Fruit fly (Drosophila melanogaster) whole organism, embryonic: ENCODE results near the gene Blm.

ENCODE experiments used
- Abd-B ChIP-seq: fragments of 200-800 bp; sonication (Bioruptor generic); optimal IDR thresholded peaks from 2 replicates; lab custom pipeline; 2018; ENCODE audit warnings: missing biosample characterization, mild to moderate bottlenecking, missing genetic modification characterization, moderate library complexity
- Bteb2 ChIP-seq: fragments of 200-800 bp; sonication (Bioruptor generic); optimal IDR thresholded peaks from 2 replicates; lab custom pipeline; 2016; ENCODE audit warnings: missing biosample characterization, missing genetic modification characterization
- CG1024 ChIP-seq: fragments of 200-800 bp; sonication (Bioruptor generic); IDR thresholded peaks from 2 replicates; pipeline ENCODE4 v1.3.6; 2022; ENCODE audit warnings: missing biosample characterization, missing genetic modification characterization
- CG10267 ChIP-seq: fragments of 200-800 bp; sonication (Bioruptor generic); optimal IDR thresholded peaks from 2 replicates; lab custom pipeline; 2018; ENCODE audit warnings: missing biosample characterization, mild to moderate bottlenecking, missing genetic modification characterization, moderate library complexity
- CG10462 ChIP-seq: fragments of 200-800 bp; sonication (Bioruptor generic); optimal IDR thresholded peaks from 2 replicates; lab custom pipeline; 2016; ENCODE audit warnings: missing biosample characterization, missing genetic modification characterization
- CG11456 ChIP-seq: fragments of 200-800 bp; sonication (Bioruptor generic); IDR thresholded peaks from 3 replicates; pipeline ENCODE4 v1.3.6; 2022; ENCODE audit warnings: missing biosample characterization, missing genetic modification characterization
- CG12155 ChIP-seq: fragments of 200-800 bp; sonication (Bioruptor generic); optimal IDR thresholded peaks from 3 replicates; lab custom pipeline; 2016; ENCODE audit warnings: missing biosample characterization, missing genetic modification characterization
- CG14860 ChIP-seq: fragments of 200-800 bp; sonication (Bioruptor generic); IDR thresholded peaks from 3 replicates; pipeline ENCODE4 v1.3.6; 2022; ENCODE audit warnings: missing biosample characterization, missing genetic modification characterization; ENCODE audit not compliant: partially characterized antibody
- CG1603 ChIP-seq: fragments of 200-800 bp; sonication (Bioruptor generic); optimal IDR thresholded peaks from 2 replicates; lab custom pipeline; 2019; ENCODE audit warnings: missing biosample characterization, mild to moderate bottlenecking, missing genetic modification characterization, moderate library complexity
- CG16863 ChIP-seq: fragments of 200-800 bp; sonication (Bioruptor generic); optimal IDR thresholded peaks from 3 replicates; lab custom pipeline; 2016; ENCODE audit warnings: missing biosample characterization, missing genetic modification characterization
- CG18476 ChIP-seq: fragments of 200-800 bp; sonication (Bioruptor generic); optimal IDR thresholded peaks from 2 replicates; lab custom pipeline; 2016; ENCODE audit warnings: missing biosample characterization, mild to moderate bottlenecking, missing genetic modification characterization
- CG2202 ChIP-seq: fragments of 200-800 bp; sonication (Bioruptor generic); optimal IDR thresholded peaks from 2 replicates; lab custom pipeline; 2018; ENCODE audit warnings: missing biosample characterization, mild to moderate bottlenecking, missing genetic modification characterization
- CG2889 ChIP-seq: fragments of 200-800 bp; sonication (Bioruptor generic); IDR thresholded peaks from 3 replicates; pipeline ENCODE4 v1.3.6; 2022; ENCODE audit warnings: missing biosample characterization, missing genetic modification characterization
- CG4617 ChIP-seq: fragments of 200-800 bp; sonication (Bioruptor generic); optimal IDR thresholded peaks from 3 replicates; lab custom pipeline; 2016; ENCODE audit warnings: missing biosample characterization, missing genetic modification characterization, borderline replicate concordance
- CG6854 ChIP-seq: fragments of 200-800 bp; sonication (Bioruptor generic); optimal IDR thresholded peaks from 3 replicates; lab custom pipeline; 2017; ENCODE audit warnings: missing biosample characterization, mild to moderate bottlenecking, missing genetic modification characterization
- CG7357 ChIP-seq: fragments of 200-800 bp; sonication (Bioruptor generic); IDR thresholded peaks from 3 replicates; pipeline ENCODE4 v1.3.6; 2022; ENCODE audit warnings: missing biosample characterization, missing genetic modification characterization
- CG7963 ChIP-seq: fragments of 200-800 bp; sonication (Bioruptor generic); IDR thresholded peaks from 3 replicates; pipeline ENCODE4 v1.3.6; 2022; ENCODE audit warnings: missing biosample characterization, missing genetic modification characterization; ENCODE audit not compliant: partially characterized antibody
- CG8478 ChIP-seq: fragments of >200 bp; optimal IDR thresholded peaks from 2 replicates; lab custom pipeline; 2018
- CG9437 ChIP-seq: fragments of 200-800 bp; sonication (Bioruptor generic); optimal IDR thresholded peaks from 2 replicates; lab custom pipeline; 2018; ENCODE audit warnings: missing biosample characterization, mild to moderate bottlenecking, missing genetic modification characterization
- Camta ChIP-seq: fragments of 200-800 bp; sonication (Bioruptor generic); optimal IDR thresholded peaks from 2 replicates; lab custom pipeline; 2016; ENCODE audit warnings: missing biosample characterization, missing genetic modification characterization
- Dll ChIP-seq: fragments of 200-800 bp; sonication (Bioruptor generic); IDR thresholded peaks from 4 replicates; pipeline ENCODE4 v1.3.6; 2022; ENCODE audit warnings: missing biosample characterization, missing genetic modification characterization; ENCODE audit not compliant: partially characterized antibody
- Dref ChIP-seq: fragments of 200-800 bp; sonication (Bioruptor generic); IDR thresholded peaks from 2 replicates; pipeline ENCODE4 v1.3.6; 2022; ENCODE audit warnings: missing biosample characterization, missing genetic modification characterization
- E2f2 ChIP-seq: fragments of 200-800 bp; sonication (Bioruptor generic); IDR thresholded peaks from 2 replicates; pipeline ENCODE4 v1.3.6; 2022; ENCODE audit warnings: missing biosample characterization, missing genetic modification characterization
- Fer1 ChIP-seq: fragments of 200-800 bp; sonication (Bioruptor generic); optimal IDR thresholded peaks from 2 replicates; lab custom pipeline; 2017; ENCODE audit warnings: missing biosample characterization, mild to moderate bottlenecking, missing genetic modification characterization
- Gug ChIP-seq: fragments of 200-800 bp; sonication (Bioruptor generic); IDR thresholded peaks from 4 replicates; pipeline ENCODE4 v1.3.6; 2022; ENCODE audit warnings: missing biosample characterization, missing genetic modification characterization
- H2.0 ChIP-seq: fragments of 200-800 bp; sonication (Bioruptor generic); IDR thresholded peaks from 2 replicates; pipeline ENCODE4 v1.3.6; 2022; ENCODE audit warnings: missing biosample characterization, missing genetic modification characterization
- HLH4C ChIP-seq: fragments of 200-800 bp; sonication (Bioruptor generic); IDR thresholded peaks from 3 replicates; pipeline ENCODE4 v1.3.6; 2022; ENCODE audit warnings: missing biosample characterization, missing genetic modification characterization; ENCODE audit not compliant: partially characterized antibody
- Hey ChIP-seq: fragments of 200-800 bp; sonication (Bioruptor generic); optimal IDR thresholded peaks from 3 replicates; lab custom pipeline; 2018; ENCODE audit warnings: missing biosample characterization, mild to moderate bottlenecking, missing genetic modification characterization
- Hmr ChIP-seq: fragments of 200-800 bp; sonication (Bioruptor generic); optimal IDR thresholded peaks from 3 replicates; lab custom pipeline; 2017; ENCODE audit warnings: mild to moderate bottlenecking, missing biosample characterization, missing genetic modification reagents, missing genetic modification characterization
- Jarid2 ChIP-seq: fragments of 200-800 bp; sonication (Bioruptor generic); optimal IDR thresholded peaks from 3 replicates; lab custom pipeline; 2017; ENCODE audit warnings: mild to moderate bottlenecking, missing biosample characterization, missing genetic modification reagents, missing genetic modification characterization
- Oli ChIP-seq: fragments of 200-800 bp; sonication (Bioruptor generic); optimal IDR thresholded peaks from 2 replicates; lab custom pipeline; 2018; ENCODE audit warnings: missing biosample characterization, mild to moderate bottlenecking, missing genetic modification characterization, moderate library complexity
- dimm ChIP-seq: fragments of 200-800 bp; sonication (Bioruptor generic); IDR thresholded peaks from 2 replicates; pipeline ENCODE4 v1.3.6; 2022; ENCODE audit warnings: missing biosample characterization, missing genetic modification characterization
- dmrt11E ChIP-seq: fragments of 200-800 bp; sonication (Bioruptor generic); optimal IDR thresholded peaks from 3 replicates; lab custom pipeline; 2018; ENCODE audit warnings: missing biosample characterization, mild to moderate bottlenecking, missing genetic modification characterization, moderate library complexity
- ftz-f1 ChIP-seq: fragments of 200-800 bp; sonication (Bioruptor generic); optimal IDR thresholded peaks from 2 replicates; lab custom pipeline; 2016; ENCODE audit warnings: missing biosample characterization, missing genetic modification characterization
- h ChIP-seq: fragments of >200 bp; optimal IDR thresholded peaks from 2 replicates; lab custom pipeline; 2017
- jing ChIP-seq: fragments of 200-800 bp; sonication (Bioruptor generic); optimal IDR thresholded peaks from 2 replicates; lab custom pipeline; 2018; ENCODE audit warnings: missing biosample characterization, mild to moderate bottlenecking, missing genetic modification characterization
- lab ChIP-seq: fragments of 200-800 bp; sonication (Bioruptor generic); optimal IDR thresholded peaks from 3 replicates; lab custom pipeline; 2017; ENCODE audit warnings: missing biosample characterization, missing genetic modification characterization, mild to moderate bottlenecking, moderate library complexity, missing genetic modification reagents
- nau ChIP-seq: fragments of 200-800 bp; sonication (Bioruptor generic); optimal IDR thresholded peaks from 3 replicates; lab custom pipeline; 2017; ENCODE audit warnings: missing biosample characterization, mild to moderate bottlenecking, missing genetic modification characterization, missing genetic modification reagents
- nerfin-2 ChIP-seq: fragments of 200-800 bp; sonication (Bioruptor generic); IDR thresholded peaks from 2 replicates; pipeline ENCODE4 v1.3.6; 2022; ENCODE audit warnings: missing biosample characterization, missing genetic modification characterization; ENCODE audit not compliant: partially characterized antibody
- scrt ChIP-seq: fragments of 200-800 bp; sonication (Bioruptor generic); optimal IDR thresholded peaks from 2 replicates; lab custom pipeline; 2018; ENCODE audit warnings: missing biosample characterization, mild to moderate bottlenecking, missing genetic modification characterization, moderate library complexity
- sqz ChIP-seq: fragments of 200-800 bp; sonication (Bioruptor generic); optimal IDR thresholded peaks from 3 replicates; lab custom pipeline; 2018; ENCODE audit warnings: missing biosample characterization, mild to moderate bottlenecking, missing genetic modification characterization
- ssp ChIP-seq: fragments of 200-800 bp; sonication (Bioruptor generic); IDR thresholded peaks from 2 replicates; pipeline ENCODE4 v1.3.6; 2022; ENCODE audit warnings: missing biosample characterization, missing genetic modification characterization
- tin ChIP-seq: fragments of 200-800 bp; sonication (Bioruptor generic); optimal IDR thresholded peaks from 3 replicates; lab custom pipeline; 2016; ENCODE audit warnings: missing biosample characterization, missing genetic modification characterization
- twi ChIP-seq: fragments of 200-800 bp; optimal IDR thresholded peaks from 2 replicates; lab custom pipeline; 2019; ENCODE audit warnings: missing biosample characterization, mild to moderate bottlenecking, missing genetic modification characterization, moderate library complexity
- tx ChIP-seq: fragments of 200-800 bp; sonication (Bioruptor generic); optimal IDR thresholded peaks from 2 replicates; lab custom pipeline; 2016; ENCODE audit warnings: missing biosample characterization, missing genetic modification characterization
- yki ChIP-seq: fragments of >200 bp; optimal IDR thresholded peaks from 3 replicates; lab custom pipeline; 2018
- zf30C ChIP-seq: fragments of 200-800 bp; sonication (Bioruptor generic); optimal IDR thresholded peaks from 3 replicates; lab custom pipeline; 2018; ENCODE audit warnings: missing biosample characterization, mild to moderate bottlenecking, missing genetic modification characterization

The Blm gene

DNA sequence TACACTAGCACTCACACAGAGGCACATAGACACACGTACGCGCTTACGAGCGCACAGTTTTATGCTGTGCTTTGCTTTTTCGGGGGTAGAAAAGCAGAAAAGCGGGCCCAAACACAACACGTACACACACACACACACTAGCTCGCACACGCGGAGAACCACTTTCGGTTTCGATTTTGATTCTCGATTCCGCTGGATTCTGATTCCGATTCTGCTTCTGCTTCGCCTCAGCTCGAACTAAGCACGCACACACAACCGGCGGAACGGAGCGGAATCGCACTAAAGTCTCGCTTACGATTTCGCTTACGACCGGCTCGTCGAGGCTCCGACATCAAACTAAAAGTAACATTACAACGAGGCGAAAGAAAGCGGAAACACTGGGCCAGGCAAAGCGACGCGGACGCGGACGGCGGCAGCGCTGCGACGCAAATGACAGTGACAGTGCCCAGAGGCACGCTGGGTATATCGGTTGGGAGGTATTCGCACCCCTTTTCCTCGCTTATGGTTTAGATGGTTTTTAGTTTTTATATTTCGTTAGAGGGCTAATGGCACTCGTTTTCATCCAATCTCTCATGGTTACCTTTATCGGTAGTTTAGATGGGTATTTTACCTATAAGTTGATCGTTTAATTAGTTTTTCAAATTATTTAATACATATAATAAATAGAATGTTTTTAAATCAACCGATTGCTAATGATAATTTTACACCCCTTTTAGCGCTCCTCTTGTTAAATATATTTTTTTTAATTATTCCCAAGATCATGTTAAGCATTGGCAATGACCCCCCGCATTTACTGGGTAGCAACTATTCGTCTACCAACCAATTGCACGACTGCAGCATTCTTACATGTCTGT, 36.7 kb upstream of the Blm start (continued):
- peak; percentile 37; the same call in 1 of the 3 replicates for TF ChIP-seq CG7963 (GFP tag; lab: Robert Waterston, UW)
- TF ChIP-seq jing = no peak
- TF ChIP-seq CG1603 (tag; lab: Kevin White, UChicago) = peak; percentile 68
- TF ChIP-seq CG2889 = no peak
- no peak for TF ChIP-seq h (lab: Kevin White, UChicago)
- TF ChIP-seq Gug (GFP tag; lab: Robert Waterston, UW) = peak; percentile 45; the same call in 2 of the 4 replicates
- peak; percentile 77 for TF ChIP-seq Oli (tag; lab: Kevin White, UChicago)
- TF ChIP-seq Abd-B (GFP tag; lab: Kevin White, UChicago) = peak; percentile 58
- no peak for TF ChIP-seq nau (GFP tag; lab: Kevin White, UChicago)
- TF ChIP-seq Dll (GFP tag; lab: Robert Waterston, UW) = peak; percentile 33; the same call in 1 of the 4 replicates
- peak; percentile 29 for TF ChIP-seq CG18476
- TF ChIP-seq tx (GFP tag; lab: Kevin White, UChicago) = peak; percentile 12
- peak; percentile 23 for TF ChIP-seq Bteb2
- peak; percentile 7; the same call in 1 of the 2 replicates for TF ChIP-seq E2f2
- TF ChIP-seq tin (GFP tag; lab: Kevin White, UChicago) = peak; percentile 31
- peak; percentile 54 for TF ChIP-seq Hmr (GFP tag; lab: Kevin White, UChicago)
- TF ChIP-seq ssp (GFP tag; lab: Robert Waterston, UW) = peak; percentile 39
- peak; percentile 34 for TF ChIP-seq H2.0
- peak; percentile 47; the same call in 1 of the 3 replicates for TF ChIP-seq HLH4C
- TF ChIP-seq CG6854 (GFP tag; lab: Kevin White, UChicago) = peak; percentile 45
- peak; percentile 79 for TF ChIP-seq dmrt11E (tag; lab: Kevin White, UChicago)
- peak; percentile 26 for TF ChIP-seq ftz-f1 (GFP tag; lab: Kevin White, UChicago)
- no peak for TF ChIP-seq CG16863 (GFP tag; lab: Kevin White, UChicago)
- TF ChIP-seq CG8478 (lab: Kevin White, UChicago) = peak; percentile 4
- TF ChIP-seq Jarid2 = peak; percentile 95
- TF ChIP-seq sqz (GFP tag; lab: Kevin White, UChicago) = peak; percentile 4
- TF ChIP-seq CG11456 (GFP tag; lab: Robert Waterston, UW) = peak; percentile 71; the same call in 2 of the 3 replicates
- TF ChIP-seq yki (lab: Kevin White, UChicago) = peak; percentile 12
- peak; percentile 51 for TF ChIP-seq CG10267 (tag; lab: Kevin White, UChicago)
- peak; percentile 53; the same call in 1 of the 2 replicates for TF ChIP-seq nerfin-2 (GFP tag; lab: Robert Waterston, UW)
- no peak; the same call in 1 of the 2 replicates for TF ChIP-seq CG1024
- TF ChIP-seq CG2202 (tag; lab: Kevin White, UChicago) = no peak
- peak; percentile 52 for TF ChIP-seq zf30C (GFP tag; lab: Kevin White, UChicago)
- no peak for TF ChIP-seq Dref
- TF ChIP-seq lab (GFP tag; lab: Kevin White, UChicago) = peak; percentile 63
- peak; percentile 53 for TF ChIP-seq scrt (GFP tag; lab: Kevin White, UChicago)
- peak; percentile 62 for TF ChIP-seq CG12155 (GFP tag; lab: Kevin White, UChicago)
- peak; percentile 82 for TF ChIP-seq CG9437 (GFP tag; lab: Kevin White, UChicago)
- TF ChIP-seq CG4617 (GFP tag; lab: Kevin White, UChicago) = peak; percentile 27
- peak; percentile 55 for TF ChIP-seq CG10462
- 0 out of 3 replicates have a peak, but pooled peaks have one; percentile 11 for TF ChIP-seq CG14860
- TF ChIP-seq Hey (tag; lab: Kevin White, UChicago) = peak; percentile 38
- TF ChIP-seq Camta = peak; percentile 2
- TF ChIP-seq Fer1 = peak; percentile 57
- peak; percentile 52; the same call in 1 of the 3 replicates for TF ChIP-seq CG7357 (GFP tag; lab: Robert Waterston, UW)
- peak; percentile 43 for TF ChIP-seq twi (tag; lab: Kevin White, UChicago)
- TF ChIP-seq dimm = no peak
